Worm (Caenorhabditis elegans): ENCODE data around the gene nas-18.

DNA sequence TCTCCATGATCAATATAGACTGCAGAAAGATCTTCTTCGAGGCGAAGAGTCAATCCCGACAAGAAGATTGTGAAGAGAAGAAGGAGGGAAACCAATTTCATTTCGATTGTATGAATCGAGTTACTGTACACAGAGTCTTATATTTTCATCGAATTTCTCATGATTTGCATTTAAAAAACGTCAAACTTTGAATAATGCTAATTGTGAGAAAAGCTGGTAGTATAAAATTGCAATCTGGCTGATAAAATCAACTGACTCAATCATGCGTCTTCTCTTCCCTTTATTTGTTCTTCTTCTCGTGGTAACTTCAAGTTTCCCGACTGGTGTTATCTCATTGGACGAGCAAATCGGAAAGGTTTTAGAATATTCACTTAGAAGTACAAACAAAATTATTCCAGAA is 5.8 kb upstream of the nas-18 start, which contains the start of the genes K03B8.11 and K03B8.14:
- TF ChIP-seq F57A8.1 (GFP tag; optimal IDR thresholded peaks at IDR 0.05): no peak
- no peak for TF ChIP-seq C06A6.2 (GFP tag; conservative IDR thresholded peaks at IDR 0.05)
